Worm (Caenorhabditis elegans): ENCODE data around the gene clec-221.
A peak's percentile ranks its signal among the peaks of the same experiment; 100 is the strongest.

Gene clec-221

DNA sequence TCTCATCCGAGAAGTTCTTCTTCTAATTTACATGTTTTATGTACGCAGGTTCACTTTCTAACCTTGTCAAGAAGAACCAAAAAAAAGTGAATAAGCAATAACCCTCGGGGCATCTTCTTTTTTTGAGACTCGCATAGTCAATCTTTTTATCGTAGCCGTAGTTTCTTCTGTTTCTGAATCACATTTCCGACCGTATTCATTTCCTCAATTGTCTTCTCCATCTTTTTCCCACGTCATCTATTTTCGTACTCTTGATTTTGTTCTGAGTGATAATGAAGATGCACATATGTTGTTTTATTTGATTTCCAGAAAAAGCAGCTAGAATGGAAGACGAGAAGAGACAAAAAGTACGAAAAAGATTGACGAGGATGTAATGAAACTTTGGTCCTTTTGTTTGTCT, 9.3 kb downstream of the clec-221 start (continued):
- peak; percentile 5 for TF ChIP-seq ces-1 (GFP tag; optimal IDR thresholded peaks at IDR 0.05)

- TF ChIP-seq efl-1 (optimal IDR thresholded peaks at IDR 0.05) (no peak), efl-1 (GFP tag; optimal IDR thresholded peaks at IDR 0.05 in 1 of 2) (peak in 1 of 2 experiments; percentile 20), mdl-1 (tag; optimal IDR thresholded peaks at IDR 0.05) (no peak)
These were observed 12.1 kb downstream of the clec-221 start, which contains the start of gene zip-9 for ce11 chrV:10942161-10942560. Gene zip-9, plus strand, starts transcription at chrV:10942461.

DNA sequence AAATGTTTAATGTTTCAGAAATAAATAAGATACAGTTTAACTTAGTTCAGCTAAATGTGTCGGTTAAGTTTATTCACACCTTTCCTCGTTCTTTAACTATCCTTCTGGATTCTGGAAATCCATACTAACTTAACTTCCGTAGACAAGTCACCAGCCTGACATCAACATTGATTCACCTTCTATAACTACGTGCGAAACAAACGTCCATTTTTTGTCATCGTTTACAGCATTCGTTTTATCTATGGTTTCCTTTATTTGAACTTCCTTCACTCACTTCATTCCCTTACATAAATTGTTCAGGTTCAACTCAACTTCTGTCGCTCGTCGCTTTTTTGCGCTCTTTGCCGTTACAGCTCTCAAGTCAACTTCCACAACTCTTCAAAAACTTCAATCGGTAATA, 13.1 kb downstream of the clec-221 start, which contains the start of gene F17C11.26:
TSS of gene F17C11.26 (plus strand) at position 301 of the 400 bp plus-strand sequence.
- TF ChIP-seq mab-9 (GFP tag; IDR thresholded peaks at IDR 0.05) (no peak), pqm-1 (tag; optimal IDR thresholded peaks at IDR 0.05) (no peak), egl-27 (tag; optimal IDR thresholded peaks at IDR 0.05) (no peak), dsc-1 (tag; optimal IDR thresholded peaks at IDR 0.05) (no peak), ets-5 (GFP tag; IDR thresholded peaks at IDR 0.05) (no peak)

DNA sequence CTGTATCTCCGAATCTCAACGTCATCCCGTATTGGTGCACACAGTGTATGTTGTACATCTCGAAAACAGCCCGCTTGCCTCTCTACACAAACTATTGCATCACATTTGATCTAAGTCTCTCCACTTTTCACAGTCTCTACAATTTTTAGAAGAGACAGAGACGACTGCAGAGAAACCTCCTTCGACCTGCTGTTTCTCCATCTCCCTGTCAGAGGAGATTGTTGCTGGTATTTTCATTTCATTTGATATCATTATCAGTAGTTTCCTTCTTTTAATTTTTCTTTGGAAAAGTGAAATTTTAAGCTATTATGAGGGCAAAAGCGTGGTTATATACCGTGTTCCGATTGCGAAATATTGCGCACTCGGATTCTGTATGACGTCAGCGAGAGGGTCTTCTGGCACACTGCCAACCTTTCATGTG, 13.7 kb downstream of the clec-221 start:
- TF ChIP-seq nhr-76 (tag; optimal IDR thresholded peaks at IDR 0.05) = no peak
- TF ChIP-seq ceh-82 (tag; optimal IDR thresholded peaks at IDR 0.05) = peak in 2 of 3 experiments; percentile 13 to 58
- no peak for TF ChIP-seq unc-30 (tag; optimal IDR thresholded peaks at IDR 0.05)
- no peak for TF ChIP-seq unc-130 (tag; optimal IDR thresholded peaks at IDR 0.05)
- peak in 1 of 2 experiments; percentile 53 for TF ChIP-seq mdl-1 (tag; optimal IDR thresholded peaks at IDR 0.05)
- peak; percentile 93 for TF ChIP-seq blmp-1 (tag; optimal IDR thresholded peaks at IDR 0.05)
- no peak for TF ChIP-seq isw-1 (GFP tag; IDR thresholded peaks at IDR 0.05)
- no peak for TF ChIP-seq ztf-11 (tag; optimal IDR thresholded peaks at IDR 0.05)
- TF ChIP-seq snu-23 (GFP tag; optimal IDR thresholded peaks at IDR 0.05) = peak; percentile 78
- peak; percentile 43 to 61 for TF ChIP-seq lin-35 (GFP tag; optimal IDR thresholded peaks at IDR 0.05)
- TF ChIP-seq nhr-84 (tag; optimal IDR thresholded peaks at IDR 0.05) = no peak
- TF ChIP-seq elt-2 (tag; optimal IDR thresholded peaks at IDR 0.05) = peak; percentile 95
- peak; percentile 16 for TF ChIP-seq ztf-4 (tag; optimal IDR thresholded peaks at IDR 0.05)
- TF ChIP-seq mef-2 (tag; optimal IDR thresholded peaks at IDR 0.05) = no peak
- TF ChIP-seq lin-39 (tag; optimal IDR thresholded peaks at IDR 0.05) = no peak
- peak; percentile 83 for TF ChIP-seq nhr-71 (tag; optimal IDR thresholded peaks at IDR 0.05)
- peak; percentile 7 for TF ChIP-seq fkh-8 (tag; optimal IDR thresholded peaks at IDR 0.05)
- peak; percentile 79 for TF ChIP-seq nhr-77 (tag; optimal IDR thresholded peaks at IDR 0.05)
- TF ChIP-seq xbp-1 (tag; optimal IDR thresholded peaks at IDR 0.05) = peak; percentile 24
- no peak for TF ChIP-seq lir-3 (tag; optimal IDR thresholded peaks at IDR 0.05; ENCODE audit: poor library complexity)
- peak; percentile 4 to 32 (median 30) for TF ChIP-seq dpl-1 (GFP tag; optimal IDR thresholded peaks at IDR 0.05)
- TF ChIP-seq pax-3 (tag; optimal IDR thresholded peaks at IDR 0.05) = no peak
- peak; percentile 18 for TF ChIP-seq fkh-10 (GFP tag; optimal IDR thresholded peaks at IDR 0.05)
- peak in 3 of 6 experiments; percentile 19 to 83 (median 61) for TF ChIP-seq elt-3 (tag; optimal IDR thresholded peaks at IDR 0.05)
- peak; percentile 62 for TF ChIP-seq fos-1 (tag; optimal IDR thresholded peaks at IDR 0.05)
- no peak for TF ChIP-seq sox-4 (tag; optimal IDR thresholded peaks at IDR 0.05)
- peak; percentile 50 for TF ChIP-seq nhr-90 (tag; optimal IDR thresholded peaks at IDR 0.05; ENCODE audit: poor library complexity)
- TF ChIP-seq C16A3.4 (tag; optimal IDR thresholded peaks at IDR 0.05) = peak; percentile 62
- TF ChIP-seq ceh-63 (GFP tag; optimal IDR thresholded peaks at IDR 0.05) = no peak
- no peak for TF ChIP-seq nhr-28 (tag; optimal IDR thresholded peaks at IDR 0.05)
- no peak for TF ChIP-seq ces-1 (GFP tag; optimal IDR thresholded peaks at IDR 0.05)
- TF ChIP-seq nhr-19 (GFP tag; conservative IDR thresholded peaks at IDR 0.05) = peak; percentile 66
- peak; percentile 73 for TF ChIP-seq nhr-20 (tag; optimal IDR thresholded peaks at IDR 0.05)
- TF ChIP-seq dsc-1 (tag; optimal IDR thresholded peaks at IDR 0.05) = peak; percentile 11
- no peak for TF ChIP-seq ets-5 (GFP tag; IDR thresholded peaks at IDR 0.05)
- TF ChIP-seq lin-14 (GFP tag; optimal IDR thresholded peaks at IDR 0.05) = peak; percentile 85
- peak; percentile 41 for TF ChIP-seq swsn-7 (tag; optimal IDR thresholded peaks at IDR 0.05)
- no peak for TF ChIP-seq lin-13 (GFP tag; optimal IDR thresholded peaks at IDR 0.05)
- TF ChIP-seq lsy-2 (tag; optimal IDR thresholded peaks at IDR 0.05) = peak; percentile 53 to 70
- no peak for TF ChIP-seq Y116A8C.19 (tag; optimal IDR thresholded peaks at IDR 0.05; ENCODE audit: borderline replicate concordance)
- no peak for TF ChIP-seq mab-9 (GFP tag; IDR thresholded peaks at IDR 0.05)
- peak; percentile 64 for TF ChIP-seq hpl-2 (GFP tag; optimal IDR thresholded peaks at IDR 0.05)

Measured in whole organism, L1 larva.